Fruit fly (Drosophila melanogaster): ENCODE measurements around the gene CG2150.
A peak's percentile ranks its signal among the peaks of the same experiment; 100 is the strongest.

DNA sequence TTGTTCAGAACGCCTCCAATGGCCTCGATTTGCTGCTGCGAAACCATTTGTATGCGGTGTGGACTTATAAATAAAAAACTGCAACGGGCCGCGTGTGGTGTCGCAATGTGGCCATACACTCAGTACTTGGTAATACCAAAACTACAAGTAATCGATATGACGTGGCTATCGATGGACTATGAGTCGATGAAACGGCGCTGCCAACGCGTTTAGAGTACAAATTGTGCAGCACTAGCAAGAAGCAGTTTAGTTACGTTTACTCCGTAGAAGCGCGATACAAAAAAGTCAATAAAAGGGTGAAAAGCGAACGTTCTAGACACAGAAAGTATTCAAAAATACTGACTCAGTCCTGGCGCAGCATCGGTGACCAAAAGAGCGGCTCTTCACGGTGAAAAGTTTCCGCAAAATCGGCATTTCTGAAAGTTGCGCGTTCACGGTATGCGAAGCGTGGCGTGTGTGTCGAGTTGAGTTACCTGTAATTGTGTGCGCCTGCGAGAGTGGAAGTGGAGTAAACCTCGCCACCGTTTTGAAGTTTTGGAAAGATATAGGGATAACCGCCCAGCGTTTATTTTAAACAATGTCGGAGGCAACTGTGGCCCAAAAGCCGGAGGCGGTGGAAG, 17.0 kb downstream of the CG2150 start, which contains the start of the genes nero and CG1910:
- no peak for TF ChIP-seq pad (GFP tag; optimal IDR thresholded peaks at IDR 0.05)
- no peak for TF ChIP-seq CG5204 (GFP tag; optimal IDR thresholded peaks at IDR 0.05)
- TF ChIP-seq CG11617 (GFP tag; optimal IDR thresholded peaks at IDR 0.05), result no peak
- TF ChIP-seq CG7045 (GFP tag; optimal IDR thresholded peaks at IDR 0.05), result no peak
- TF ChIP-seq Clk (GFP tag; optimal IDR thresholded peaks at IDR 0.05), result no peak
- peak; percentile 85 for TF ChIP-seq tj (GFP tag; optimal IDR thresholded peaks at IDR 0.05)
- no peak for TF ChIP-seq Hr96 (GFP tag; optimal IDR thresholded peaks at IDR 0.05)
- no peak for TF ChIP-seq CG12768 (GFP tag; optimal IDR thresholded peaks at IDR 0.05)
- TF ChIP-seq bab1 (GFP tag; optimal IDR thresholded peaks at IDR 0.05), result peak; percentile 42
- no peak for TF ChIP-seq CG33017 (tag; optimal IDR thresholded peaks at IDR 0.05)
- TF ChIP-seq Crg-1 (GFP tag; optimal IDR thresholded peaks at IDR 0.05), result peak; percentile 18

Data from whole organism, adult.